Fruit fly (Drosophila melanogaster) whole organism, embryonic: ENCODE results near the gene Vdup1.
A peak's percentile ranks its signal among the peaks of the same experiment; 100 is the strongest.

Source experiments
- BEAF-32 ChIP-seq: fragments of 200-800 bp; sonication (Bioruptor generic); optimal IDR thresholded peaks from 3 replicates; lab custom pipeline; 2017; ENCODE audit warnings: missing biosample characterization, missing genetic modification characterization, mild to moderate bottlenecking, moderate library complexity, missing genetic modification reagents
- CG13123 ChIP-seq: fragments of 200-800 bp; sonication (Bioruptor generic); optimal IDR thresholded peaks from 2 replicates; lab custom pipeline; 2016; ENCODE audit warnings: missing biosample characterization, missing genetic modification characterization
- CG13296 ChIP-seq: fragments of 200-800 bp; sonication (Bioruptor generic); optimal IDR thresholded peaks from 3 replicates; lab custom pipeline; 2018; ENCODE audit warnings: missing biosample characterization, mild to moderate bottlenecking, missing genetic modification characterization
- CG13624 ChIP-seq: fragments of 200-800 bp; sonication (Bioruptor generic); optimal IDR thresholded peaks from 2 replicates; lab custom pipeline; 2016; ENCODE audit warnings: missing biosample characterization, missing genetic modification characterization
- CG17802 ChIP-seq: fragments of 200-800 bp; sonication (Bioruptor generic); optimal IDR thresholded peaks from 2 replicates; lab custom pipeline; 2018; ENCODE audit warnings: missing biosample characterization, mild to moderate bottlenecking, missing genetic modification characterization, moderate library complexity
- CG18476 ChIP-seq: fragments of 200-800 bp; sonication (Bioruptor generic); optimal IDR thresholded peaks from 2 replicates; lab custom pipeline; 2016; ENCODE audit warnings: missing biosample characterization, mild to moderate bottlenecking, missing genetic modification characterization
- CG2116 ChIP-seq: fragments of 200-800 bp; sonication (Bioruptor generic); optimal IDR thresholded peaks from 3 replicates; lab custom pipeline; 2018; ENCODE audit warnings: missing biosample characterization, mild to moderate bottlenecking, missing genetic modification characterization
- CG42726 ChIP-seq: fragments of 200-800 bp; sonication (Bioruptor generic); IDR thresholded peaks from 2 replicates; pipeline ENCODE4 v1.3.6; 2022; ENCODE audit warnings: missing biosample characterization, missing genetic modification characterization; ENCODE audit not compliant: partially characterized antibody
- CG4404 ChIP-seq: fragments of 200-800 bp; sonication (Bioruptor generic); IDR thresholded peaks from 2 replicates; pipeline ENCODE4 v1.3.6; 2022; ENCODE audit warnings: missing biosample characterization, missing genetic modification characterization
- CG4424 ChIP-seq: fragments of 200-800 bp; sonication (Bioruptor generic); optimal IDR thresholded peaks from 3 replicates; lab custom pipeline; 2016; ENCODE audit warnings: missing biosample characterization, missing genetic modification characterization
- CG4617 ChIP-seq: fragments of 200-800 bp; sonication (Bioruptor generic); optimal IDR thresholded peaks from 3 replicates; lab custom pipeline; 2016; ENCODE audit warnings: missing biosample characterization, missing genetic modification characterization, borderline replicate concordance
- CG4730 ChIP-seq: fragments of 200-800 bp; sonication (Bioruptor generic); IDR thresholded peaks from 2 replicates; pipeline ENCODE4 v1.3.6; 2022; ENCODE audit warnings: missing biosample characterization, missing genetic modification characterization
- CG4854 ChIP-seq: fragments of 200-800 bp; sonication (Bioruptor generic); optimal IDR thresholded peaks from 2 replicates; lab custom pipeline; 2016; ENCODE audit warnings: missing biosample characterization, missing genetic modification characterization, inconsistent platforms
- CG6254 ChIP-seq: fragments of 200-800 bp; sonication (Bioruptor generic); optimal IDR thresholded peaks from 3 replicates; lab custom pipeline; 2017; ENCODE audit warnings: mild to moderate bottlenecking, missing biosample characterization, missing genetic modification reagents, missing genetic modification characterization
- CG6654 ChIP-seq: fragments of 200-800 bp; sonication (Bioruptor generic); optimal IDR thresholded peaks from 2 replicates; lab custom pipeline; 2017; ENCODE audit warnings: missing biosample characterization, mild to moderate bottlenecking, missing genetic modification characterization
- Ets97D ChIP-seq: fragments of 200-800 bp; sonication (Bioruptor generic); optimal IDR thresholded peaks from 3 replicates; lab custom pipeline; 2016; ENCODE audit warnings: missing biosample characterization, missing genetic modification characterization
- Fer1 ChIP-seq: fragments of 200-800 bp; sonication (Bioruptor generic); optimal IDR thresholded peaks from 2 replicates; lab custom pipeline; 2017; ENCODE audit warnings: missing biosample characterization, mild to moderate bottlenecking, missing genetic modification characterization
- Fer2 ChIP-seq: fragments of 200-800 bp; sonication (Bioruptor generic); optimal IDR thresholded peaks from 2 replicates; lab custom pipeline; 2018; ENCODE audit warnings: missing biosample characterization, mild to moderate bottlenecking, missing genetic modification characterization, moderate library complexity
- Mad ChIP-seq: fragments of 200-800 bp; sonication (Bioruptor generic); optimal IDR thresholded peaks from 2 replicates; lab custom pipeline; 2016; ENCODE audit warnings: missing biosample characterization, missing genetic modification characterization
- NC2β ChIP-seq: fragments of 200-800 bp; sonication (Bioruptor generic); optimal IDR thresholded peaks from 2 replicates; lab custom pipeline; 2016; ENCODE audit warnings: missing biosample characterization, missing genetic modification characterization
- Pdp1 ChIP-seq, 2 experiments: fragments of 200-800 bp; sonication (Bioruptor generic); optimal IDR thresholded peaks; 3 replicates each; lab custom pipeline; 2016; ENCODE audit warnings: missing biosample characterization in 2 of 2, missing genetic modification characterization in 2 of 2, mild to moderate bottlenecking in 1 of 2, moderate library complexity in 1 of 2
- Poxn ChIP-seq: fragments of 200-800 bp; sonication (Bioruptor generic); IDR thresholded peaks from 2 replicates; pipeline ENCODE4 v1.3.6; 2022; ENCODE audit warnings: missing biosample characterization, missing genetic modification characterization
- Side ChIP-seq: fragments of 200-800 bp; sonication (Bioruptor generic); optimal IDR thresholded peaks from 2 replicates; lab custom pipeline; 2016; ENCODE audit warnings: missing biosample characterization, missing genetic modification characterization
- Sry-β ChIP-seq: fragments of 200-800 bp; sonication (Bioruptor generic); optimal IDR thresholded peaks from 2 replicates; lab custom pipeline; 2018; ENCODE audit warnings: missing biosample characterization, mild to moderate bottlenecking, missing genetic modification characterization, moderate library complexity
- Ssrp ChIP-seq: fragments of 200-800 bp; sonication (Bioruptor generic); optimal IDR thresholded peaks from 2 replicates; lab custom pipeline; 2018; ENCODE audit warnings: missing biosample characterization, mild to moderate bottlenecking, missing genetic modification characterization, moderate library complexity
- Taf1 ChIP-seq: fragments of 200-800 bp; sonication (Bioruptor generic); IDR thresholded peaks from 2 replicates; pipeline ENCODE4 v1.3.6; 2022; ENCODE audit warnings: missing biosample characterization, missing genetic modification characterization
- aop ChIP-seq: fragments of 200-800 bp; sonication (Bioruptor generic); IDR thresholded peaks from 2 replicates; pipeline ENCODE4 v1.3.6; 2022; ENCODE audit warnings: missing biosample characterization, missing genetic modification characterization
- ara ChIP-seq: fragments of 200-800 bp; sonication (Bioruptor generic); IDR thresholded peaks from 2 replicates; pipeline ENCODE4 v1.3.6; 2022; ENCODE audit warnings: missing biosample characterization, missing genetic modification characterization
- ci ChIP-seq: fragments of 200-800 bp; sonication (Bioruptor generic); IDR thresholded peaks from 3 replicates; pipeline ENCODE4 v1.3.6; 2022; ENCODE audit warnings: missing biosample characterization, missing genetic modification characterization
- crc ChIP-seq: fragments of 200-800 bp; sonication (Bioruptor generic); optimal IDR thresholded peaks from 2 replicates; lab custom pipeline; 2016; ENCODE audit warnings: missing biosample characterization, missing genetic modification characterization
- dmrt11E ChIP-seq: fragments of 200-800 bp; sonication (Bioruptor generic); optimal IDR thresholded peaks from 3 replicates; lab custom pipeline; 2018; ENCODE audit warnings: missing biosample characterization, mild to moderate bottlenecking, missing genetic modification characterization, moderate library complexity
- dmrt99B ChIP-seq: fragments of 200-800 bp; sonication (Bioruptor generic); optimal IDR thresholded peaks from 2 replicates; lab custom pipeline; 2018; ENCODE audit warnings: missing biosample characterization, mild to moderate bottlenecking, missing genetic modification characterization, moderate library complexity
- dpn ChIP-seq, 2 experiments: fragments of 200-800 bp; sonication (Bioruptor generic); optimal IDR thresholded peaks; 3 replicates each; lab custom pipeline; 2016; ENCODE audit warnings: missing biosample characterization in 2 of 2, missing genetic modification characterization in 2 of 2
- fd102C ChIP-seq: fragments of 200-800 bp; sonication (Bioruptor generic); optimal IDR thresholded peaks from 2 replicates; lab custom pipeline; 2018; ENCODE audit warnings: missing biosample characterization, mild to moderate bottlenecking, missing genetic modification characterization, moderate library complexity
- h ChIP-seq: fragments of >200 bp; optimal IDR thresholded peaks from 2 replicates; lab custom pipeline; 2017
- jing ChIP-seq: fragments of 200-800 bp; sonication (Bioruptor generic); optimal IDR thresholded peaks from 2 replicates; lab custom pipeline; 2018; ENCODE audit warnings: missing biosample characterization, mild to moderate bottlenecking, missing genetic modification characterization
- knrl ChIP-seq: fragments of 200-800 bp; sonication (Bioruptor generic); IDR thresholded peaks from 3 replicates; pipeline ENCODE4 v1.3.6; 2022; ENCODE audit warnings: missing biosample characterization, missing genetic modification characterization; ENCODE audit not compliant: partially characterized antibody
- lbe ChIP-seq: fragments of 200-800 bp; sonication (Bioruptor generic); optimal IDR thresholded peaks from 2 replicates; lab custom pipeline; 2016; ENCODE audit warnings: missing biosample characterization, mild to moderate bottlenecking, missing genetic modification characterization
- lola ChIP-seq, 3 experiments: fragments of >200 bp in 2 of 3; fragments of 200-800 bp in 1 of 3; sonication (Bioruptor generic) in 1 of 3; optimal IDR thresholded peaks; 2 replicates each; lab custom pipeline; 2017 to 2019; ENCODE audit warnings: missing biosample characterization in 3 of 3, missing genetic modification characterization in 3 of 3, mild to moderate bottlenecking in 1 of 3, moderate library complexity in 1 of 3
- luna ChIP-seq: fragments of 200-800 bp; sonication (Bioruptor generic); optimal IDR thresholded peaks from 2 replicates; lab custom pipeline; 2016; ENCODE audit warnings: missing biosample characterization, missing genetic modification characterization
- p53 ChIP-seq: fragments of 200-800 bp; sonication (Bioruptor generic); optimal IDR thresholded peaks from 2 replicates; lab custom pipeline; 2016; ENCODE audit warnings: missing biosample characterization, missing genetic modification characterization
- phol ChIP-seq: fragments of 200-800 bp; sonication (Bioruptor generic); optimal IDR thresholded peaks from 3 replicates; lab custom pipeline; 2018; ENCODE audit warnings: missing biosample characterization, mild to moderate bottlenecking, missing genetic modification characterization, moderate library complexity
- run ChIP-seq: fragments of 200-800 bp; sonication (Bioruptor generic); optimal IDR thresholded peaks from 3 replicates; lab custom pipeline; 2018; ENCODE audit warnings: missing biosample characterization, mild to moderate bottlenecking, missing genetic modification characterization
- sob ChIP-seq: fragments of 200-800 bp; sonication (Bioruptor generic); IDR thresholded peaks from 2 replicates; pipeline ENCODE4 v1.3.6; 2022; ENCODE audit warnings: missing biosample characterization, missing genetic modification characterization
- sqz ChIP-seq: fragments of 200-800 bp; sonication (Bioruptor generic); optimal IDR thresholded peaks from 3 replicates; lab custom pipeline; 2018; ENCODE audit warnings: missing biosample characterization, mild to moderate bottlenecking, missing genetic modification characterization
- sug ChIP-seq: fragments of 200-800 bp; optimal IDR thresholded peaks from 2 replicates; lab custom pipeline; 2019; ENCODE audit warnings: missing biosample characterization, mild to moderate bottlenecking, missing genetic modification characterization, moderate library complexity
- tin ChIP-seq: fragments of 200-800 bp; sonication (Bioruptor generic); optimal IDR thresholded peaks from 3 replicates; lab custom pipeline; 2016; ENCODE audit warnings: missing biosample characterization, missing genetic modification characterization

The Vdup1 gene

DNA sequence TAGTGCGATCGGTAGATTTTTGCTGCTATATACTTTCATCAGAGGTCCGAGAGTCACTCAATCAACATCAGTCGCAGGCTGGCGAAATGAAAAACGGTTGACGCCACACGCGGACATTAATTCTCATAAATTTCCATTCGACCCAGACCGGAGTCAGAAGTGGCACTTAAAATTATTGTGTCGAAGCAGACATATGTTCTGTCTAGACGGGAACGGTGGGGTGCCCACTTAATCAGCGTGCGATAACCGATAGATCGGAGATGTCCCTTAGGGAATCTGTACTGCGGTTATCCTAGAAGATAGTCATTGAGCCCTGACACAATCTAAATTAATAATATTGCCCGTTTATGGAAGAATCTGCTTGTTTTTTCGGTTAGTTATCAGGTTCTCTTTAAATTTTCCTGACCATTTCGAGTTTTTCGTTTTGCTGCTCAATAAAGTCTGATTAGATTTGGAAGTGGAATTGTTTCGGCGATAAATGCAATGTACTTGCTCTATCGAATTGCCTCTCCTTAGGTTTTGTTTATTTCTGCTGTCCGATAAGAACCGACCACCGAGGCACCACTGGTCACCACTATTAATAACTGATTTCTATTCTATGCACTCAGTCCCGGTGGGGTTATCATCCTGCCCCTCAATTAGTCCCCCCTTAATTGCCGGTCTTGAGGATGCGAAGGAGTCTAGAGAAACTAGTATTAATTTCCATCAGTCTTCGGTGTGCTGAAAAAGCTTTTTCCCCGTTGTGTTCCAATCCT lies 16.8 kb downstream of the Vdup1 start (continued):
- TF ChIP-seq ci (0 out of 3 replicates have a peak, but pooled peaks have one; percentile 18), Taf1 (GFP tag; lab: Robert Waterston, UW) (no peak), CG4424 (GFP tag; lab: Kevin White, UChicago) (no peak), p53 (GFP tag; lab: Kevin White, UChicago) (no peak), dpn (GFP tag; optimal IDR thresholded peaks at IDR 0.05; lab: Kevin White, UChicago) (no peak), crc (GFP tag; lab: Kevin White, UChicago) (no peak), phol (tag; lab: Kevin White, UChicago) (no peak), lola (GFP tag; optimal IDR thresholded peaks at IDR 0.05; lab: Kevin White, UChicago) (peak in 1 of 3 experiments; percentile 1), sqz (GFP tag; lab: Kevin White, UChicago) (no peak)

DNA sequence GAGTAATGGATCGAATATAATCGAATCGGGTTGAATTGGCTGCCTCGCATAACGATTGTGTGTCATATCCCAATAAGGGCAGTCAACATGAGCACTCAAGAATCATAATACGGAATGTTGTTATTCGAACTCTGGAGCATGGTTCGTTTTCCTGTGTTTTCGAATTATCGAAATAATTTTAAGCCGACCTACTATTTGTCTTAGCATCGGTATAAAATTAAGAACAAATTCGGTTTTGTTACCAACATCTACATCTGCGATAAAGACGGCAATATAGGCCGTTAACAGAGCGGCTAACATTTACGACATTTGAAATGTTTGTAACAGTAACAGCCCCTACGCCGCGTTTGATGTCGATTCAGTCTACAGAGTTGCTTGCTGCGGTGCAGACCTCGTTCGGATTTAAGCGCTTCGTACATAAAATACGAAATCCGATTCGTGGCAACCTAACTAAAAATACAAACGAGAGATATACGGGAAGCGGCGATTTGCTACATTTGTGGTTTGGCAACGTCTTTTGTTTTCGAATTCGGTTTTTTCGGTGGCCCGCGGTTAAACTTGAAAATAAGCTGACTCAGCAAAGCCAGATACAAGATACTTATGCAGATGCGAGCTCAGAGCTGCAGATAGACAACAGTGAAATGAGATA lies 18.2 kb downstream of the Vdup1 start:
- TF ChIP-seq Ets97D (GFP tag; lab: Kevin White, UChicago): no peak
- no peak for TF ChIP-seq NC2β
- TF ChIP-seq ara (GFP tag; lab: Robert Waterston, UW): no peak
- TF ChIP-seq dmrt11E (tag; lab: Kevin White, UChicago): no peak
- no peak for TF ChIP-seq Pdp1 (GFP tag; optimal IDR thresholded peaks at IDR 0.05; lab: Kevin White, UChicago)
- no peak for TF ChIP-seq CG2116 (GFP tag; lab: Kevin White, UChicago)
- peak; percentile 72 for TF ChIP-seq run (tag; lab: Kevin White, UChicago)
- no peak for TF ChIP-seq Side
- TF ChIP-seq tin (GFP tag; lab: Kevin White, UChicago): no peak
- no peak for TF ChIP-seq CG18476 (GFP tag; lab: Kevin White, UChicago)
- no peak for TF ChIP-seq CG4404 (GFP tag; lab: Robert Waterston, UW)
- TF ChIP-seq CG4617 (GFP tag; lab: Kevin White, UChicago): no peak
- TF ChIP-seq CG13123 (GFP tag; lab: Kevin White, UChicago): no peak
- TF ChIP-seq lbe: no peak
- no peak for TF ChIP-seq Poxn (GFP tag; lab: Robert Waterston, UW)
- no peak for TF ChIP-seq CG4730 (GFP tag; lab: Robert Waterston, UW)
- TF ChIP-seq Sry-β: no peak
- no peak for TF ChIP-seq Fer2 (tag; lab: Kevin White, UChicago)
- TF ChIP-seq CG13296 (GFP tag; lab: Kevin White, UChicago): peak; percentile 55
- TF ChIP-seq fd102C (GFP tag; lab: Kevin White, UChicago): no peak
- peak; percentile 60 for TF ChIP-seq sug (tag; lab: Kevin White, UChicago)
- TF ChIP-seq CG13624 (GFP tag; lab: Kevin White, UChicago): no peak
- no peak for TF ChIP-seq dmrt99B (tag; lab: Kevin White, UChicago)
- no peak for TF ChIP-seq CG6654 (GFP tag; lab: Kevin White, UChicago)
- no peak for TF ChIP-seq jing (GFP tag; lab: Kevin White, UChicago)
- TF ChIP-seq knrl (GFP tag; lab: Robert Waterston, UW): no peak
- TF ChIP-seq CG42726 (GFP tag; lab: Robert Waterston, UW): 0 out of 2 replicates have a peak, but pooled peaks have one; percentile 3
- TF ChIP-seq BEAF-32 (GFP tag; lab: Kevin White, UChicago): no peak
- no peak for TF ChIP-seq CG17802
- no peak for TF ChIP-seq Mad
- no peak for TF ChIP-seq CG4854 (GFP tag; lab: Kevin White, UChicago)
- no peak for TF ChIP-seq h (lab: Kevin White, UChicago)
- TF ChIP-seq Fer1 (GFP tag; lab: Kevin White, UChicago): peak; percentile 22
- TF ChIP-seq sob (GFP tag; lab: Robert Waterston, UW): peak; percentile 43; the same call in 1 of the 2 replicates
- no peak for TF ChIP-seq aop (GFP tag; lab: Robert Waterston, UW)
- no peak for TF ChIP-seq CG6254 (GFP tag; lab: Kevin White, UChicago)
- no peak for TF ChIP-seq Ssrp (tag; lab: Kevin White, UChicago)
- no peak for TF ChIP-seq luna (GFP tag; lab: Kevin White, UChicago)
